Worm (Caenorhabditis elegans): ENCODE results near the gene srd-29.

Gene srd-29

DNA sequence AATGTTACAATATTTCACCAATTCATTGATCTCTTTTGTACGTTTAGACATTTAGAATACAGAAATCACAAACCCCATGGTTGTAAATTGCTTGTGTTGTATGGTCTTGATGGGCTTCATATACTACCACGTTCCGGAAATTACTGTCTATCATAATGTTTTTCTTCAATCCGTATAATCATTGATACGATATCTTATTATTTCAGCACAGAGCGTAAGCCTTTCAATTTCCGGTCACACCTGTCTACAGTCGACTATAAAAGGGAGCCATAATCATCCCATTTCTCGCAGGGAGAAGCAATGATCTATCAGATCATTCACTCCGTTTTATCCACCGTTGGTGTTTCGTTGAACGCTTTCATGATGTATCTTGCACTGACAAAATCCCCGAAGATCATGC, 6.1 kb upstream of the srd-29 start, which contains the start of gene srd-30:
srd-30 (plus strand) TSS at position 301 of the 400 bp plus-strand sequence.
- no peak for TF ChIP-seq egl-5 (tag; optimal IDR thresholded peaks at IDR 0.05)

ce11 chrV:7631732-7632131, 3.8 kb upstream of the srd-29 start, which contains the start of gene srd-25:
TSS of gene srd-25 (plus strand) at chrV:7632032.
- no peak for TF ChIP-seq lsy-12 (tag; optimal IDR thresholded peaks at IDR 0.05)
- TF ChIP-seq ceh-16 (tag; optimal IDR thresholded peaks at IDR 0.05), result no peak
- no peak for TF ChIP-seq ztf-4 (tag; optimal IDR thresholded peaks at IDR 0.05)

- TF ChIP-seq ceh-82 (tag; optimal IDR thresholded peaks at IDR 0.05) (no peak), ceh-16 (tag; optimal IDR thresholded peaks at IDR 0.05) (no peak), unc-39 (tag; optimal IDR thresholded peaks at IDR 0.05) (no peak), fkh-2 (tag; optimal IDR thresholded peaks at IDR 0.05) (no peak), jun-1 (tag; optimal IDR thresholded peaks at IDR 0.05) (no peak), daf-12 (tag; optimal IDR thresholded peaks at IDR 0.05) (no peak), nhr-43 (tag; optimal IDR thresholded peaks at IDR 0.05; ENCODE audit: poor library complexity, severe bottlenecking) (no peak), hmg-11 (tag; optimal IDR thresholded peaks at IDR 0.05) (no peak), nhr-76 (tag; optimal IDR thresholded peaks at IDR 0.05) (no peak), lsy-12 (tag; optimal IDR thresholded peaks at IDR 0.05) (no peak), ZK546.5 (tag; optimal IDR thresholded peaks at IDR 0.05) (no peak), skn-1 (tag; optimal IDR thresholded peaks at IDR 0.05) (no peak), egl-27 (tag; optimal IDR thresholded peaks at IDR 0.05) (no peak), ceh-28 (tag; optimal IDR thresholded peaks at IDR 0.05) (no peak), pha-4 (tag; optimal IDR thresholded peaks at IDR 0.05) (no peak), nhr-28 (tag; optimal IDR thresholded peaks at IDR 0.05) (no peak), nhr-67 (tag; optimal IDR thresholded peaks at IDR 0.05) (no peak), nhr-11 (tag; optimal IDR thresholded peaks at IDR 0.05) (no peak), nhr-12 (tag; optimal IDR thresholded peaks at IDR 0.05) (no peak)
Measured at ce11 chrV:7634657-7635056, 912 bp upstream of the srd-29 start, which contains the start of gene srd-31. TSS of gene srd-31 (minus strand) at chrV:7634757.

DNA sequence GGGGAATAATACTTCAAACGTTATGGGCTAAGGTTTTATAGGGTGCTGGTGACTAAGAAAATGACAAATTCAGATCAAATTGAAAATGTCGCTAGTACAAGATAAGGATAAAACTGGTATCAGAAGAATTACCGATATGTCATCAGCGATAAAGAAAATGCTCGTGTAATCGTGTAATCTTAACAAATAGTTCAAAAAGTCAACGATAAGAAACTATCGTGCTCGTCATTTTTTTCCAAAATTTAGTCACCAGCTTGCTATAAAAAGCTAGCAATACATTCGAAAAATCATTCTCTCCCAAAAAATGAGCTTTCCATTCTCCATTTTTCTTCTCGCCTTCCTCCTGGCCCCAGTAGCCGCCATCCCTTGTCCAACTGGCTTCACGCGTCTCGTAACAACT, 2.2 kb downstream of the srd-29 start, which contains the start of gene clec-45:
clec-45 (plus strand) TSS at position 301 of the 400 bp plus-strand sequence.
- TF ChIP-seq nhr-237 (tag; optimal IDR thresholded peaks at IDR 0.05) (no peak), nhr-12 (tag; optimal IDR thresholded peaks at IDR 0.05) (no peak), nhr-25 (tag; optimal IDR thresholded peaks at IDR 0.05) (no peak)

ce11 chrV:7639356-7639755, 3.8 kb downstream of the srd-29 start:
- TF ChIP-seq lin-15B (tag; optimal IDR thresholded peaks at IDR 0.05) (no peak), R02D3.7 (tag; optimal IDR thresholded peaks at IDR 0.05) (no peak), ztf-4 (tag; optimal IDR thresholded peaks at IDR 0.05) (no peak), jun-1 (tag; optimal IDR thresholded peaks at IDR 0.05) (no peak), ceh-9 (tag; optimal IDR thresholded peaks at IDR 0.05) (no peak), nfya-1 (tag; optimal IDR thresholded peaks at IDR 0.05; ENCODE audit: insufficient read depth) (no peak), nhr-77 (tag; optimal IDR thresholded peaks at IDR 0.05) (no peak), mdl-1 (tag; optimal IDR thresholded peaks at IDR 0.05) (no peak), mml-1 (tag; optimal IDR thresholded peaks at IDR 0.05) (no peak), nhr-28 (tag; optimal IDR thresholded peaks at IDR 0.05) (no peak), ama-1 (optimal IDR thresholded peaks at IDR 0.05) (no peak), egl-5 (tag; optimal IDR thresholded peaks at IDR 0.05) (no peak), nhr-67 (tag; optimal IDR thresholded peaks at IDR 0.05) (no peak), ZK546.5 (tag; optimal IDR thresholded peaks at IDR 0.05) (no peak), elt-3 (tag; optimal IDR thresholded peaks at IDR 0.05) (no peak), elt-1 (tag; optimal IDR thresholded peaks at IDR 0.05) (no peak), nhr-23 (tag; optimal IDR thresholded peaks at IDR 0.05) (no peak), nhr-12 (tag; optimal IDR thresholded peaks at IDR 0.05) (no peak)

ce11 chrV:7639787-7640186, 4.2 kb downstream of the srd-29 start, which contains the start of gene F07C4.10:
TSS of gene F07C4.10 (minus strand) at chrV:7639887.
- TF ChIP-seq lin-15B (tag; optimal IDR thresholded peaks at IDR 0.05) (no peak), eor-1 (tag; optimal IDR thresholded peaks at IDR 0.05) (no peak), unc-62 (GFP tag; optimal IDR thresholded peaks at IDR 0.05) (no peak), sea-2 (GFP tag; optimal IDR thresholded peaks at IDR 0.05) (no peak), nhr-76 (tag; optimal IDR thresholded peaks at IDR 0.05) (no peak)
